Fruit fly (Drosophila melanogaster) whole organism, embryonic: ENCODE data around the gene CG31600.

Experiments
- C15 ChIP-seq: fragments of 200-800 bp; sonication (Bioruptor generic); IDR thresholded peaks from 3 replicates; pipeline ENCODE4 v1.3.6; 2022; ENCODE audit warnings: missing biosample characterization, missing genetic modification characterization
- CG11093 ChIP-seq: fragments of 200-800 bp; sonication (Bioruptor generic); IDR thresholded peaks from 3 replicates; pipeline ENCODE4 v1.3.6; 2022; ENCODE audit warnings: missing biosample characterization, missing genetic modification characterization
- CG12942 ChIP-seq: fragments of 200-800 bp; sonication (Bioruptor generic); optimal IDR thresholded peaks from 3 replicates; lab custom pipeline; 2016; ENCODE audit warnings: missing biosample characterization, missing genetic modification characterization
- CG14710 ChIP-seq: fragments of 200-800 bp; sonication (Bioruptor generic); optimal IDR thresholded peaks from 3 replicates; lab custom pipeline; 2019; ENCODE audit warnings: missing biosample characterization, mild to moderate bottlenecking, missing genetic modification characterization, moderate library complexity
- CG15011 ChIP-seq: fragments of 200-800 bp; sonication (Bioruptor generic); optimal IDR thresholded peaks from 3 replicates; lab custom pipeline; 2018; ENCODE audit warnings: missing biosample characterization, mild to moderate bottlenecking, missing genetic modification characterization
- CG1529 ChIP-seq: fragments of 200-800 bp; sonication (Bioruptor generic); optimal IDR thresholded peaks from 3 replicates; lab custom pipeline; 2018; ENCODE audit warnings: missing biosample characterization, missing genetic modification characterization
- CG15514 ChIP-seq: fragments of 200-800 bp; sonication (Bioruptor generic); optimal IDR thresholded peaks from 3 replicates; lab custom pipeline; 2017; ENCODE audit warnings: missing biosample characterization, missing genetic modification characterization, mild to moderate bottlenecking, moderate library complexity, missing genetic modification reagents
- CG17359 ChIP-seq: fragments of 200-800 bp; sonication (Bioruptor generic); optimal IDR thresholded peaks from 3 replicates; lab custom pipeline; 2018; ENCODE audit warnings: missing biosample characterization, mild to moderate bottlenecking, missing genetic modification characterization, moderate library complexity
- CG1792 ChIP-seq: fragments of 200-800 bp; sonication (Bioruptor generic); optimal IDR thresholded peaks from 2 replicates; lab custom pipeline; 2016; ENCODE audit warnings: missing biosample characterization, missing genetic modification characterization
- CG1832 ChIP-seq: fragments of 200-800 bp; sonication (Bioruptor generic); optimal IDR thresholded peaks from 2 replicates; lab custom pipeline; 2017; ENCODE audit warnings: missing biosample characterization, mild to moderate bottlenecking, missing genetic modification characterization, inconsistent platforms
- CG2129 ChIP-seq: fragments of 200-800 bp; sonication (Bioruptor generic); IDR thresholded peaks from 2 replicates; pipeline ENCODE4 v1.3.6; 2022; ENCODE audit warnings: missing biosample characterization, missing genetic modification characterization; ENCODE audit not compliant: partially characterized antibody
- CG2199 ChIP-seq: fragments of 200-800 bp; sonication (Bioruptor generic); IDR thresholded peaks from 3 replicates; pipeline ENCODE4 v1.3.6; 2022; ENCODE audit warnings: missing biosample characterization, missing genetic modification characterization
- CG2678 ChIP-seq: fragments of 200-800 bp; sonication (Bioruptor generic); optimal IDR thresholded peaks from 3 replicates; lab custom pipeline; 2019; ENCODE audit warnings: missing biosample characterization, mild to moderate bottlenecking, missing genetic modification characterization, moderate library complexity
- CG2712 ChIP-seq: fragments of 200-800 bp; optimal IDR thresholded peaks from 3 replicates; lab custom pipeline; 2019; ENCODE audit warnings: missing biosample characterization, mild to moderate bottlenecking, missing genetic modification characterization, moderate library complexity
- CG30403 ChIP-seq: fragments of 200-800 bp; sonication (Bioruptor generic); optimal IDR thresholded peaks from 3 replicates; lab custom pipeline; 2016; ENCODE audit warnings: missing biosample characterization, missing genetic modification characterization
- CG33557 ChIP-seq: fragments of 200-800 bp; sonication (Bioruptor generic); optimal IDR thresholded peaks from 2 replicates; lab custom pipeline; 2019; ENCODE audit warnings: missing biosample characterization, mild to moderate bottlenecking, missing genetic modification characterization, moderate library complexity
- CG4424 ChIP-seq: fragments of 200-800 bp; sonication (Bioruptor generic); optimal IDR thresholded peaks from 3 replicates; lab custom pipeline; 2016; ENCODE audit warnings: missing biosample characterization, missing genetic modification characterization
- CG6272 ChIP-seq: fragments of 200-800 bp; sonication (Bioruptor generic); IDR thresholded peaks from 2 replicates; pipeline ENCODE4 v1.3.6; 2022; ENCODE audit warnings: missing biosample characterization, missing genetic modification characterization
- CG6765 ChIP-seq: fragments of 200-800 bp; sonication (Bioruptor generic); optimal IDR thresholded peaks from 3 replicates; lab custom pipeline; 2017; ENCODE audit warnings: missing biosample characterization, mild to moderate bottlenecking, missing genetic modification characterization
- CG7372 ChIP-seq: fragments of 200-800 bp; sonication (Bioruptor generic); IDR thresholded peaks from 2 replicates; pipeline ENCODE4 v1.3.6; 2022; ENCODE audit warnings: missing biosample characterization, missing genetic modification characterization
- CG7928 ChIP-seq: fragments of 200-800 bp; sonication (Bioruptor generic); optimal IDR thresholded peaks from 2 replicates; lab custom pipeline; 2017; ENCODE audit warnings: missing biosample characterization, mild to moderate bottlenecking, missing genetic modification characterization
- CG7963 ChIP-seq: fragments of 200-800 bp; sonication (Bioruptor generic); IDR thresholded peaks from 3 replicates; pipeline ENCODE4 v1.3.6; 2022; ENCODE audit warnings: missing biosample characterization, missing genetic modification characterization; ENCODE audit not compliant: partially characterized antibody
- CG8944 ChIP-seq: fragments of 200-800 bp; sonication (Bioruptor generic); optimal IDR thresholded peaks from 3 replicates; lab custom pipeline; 2016; ENCODE audit warnings: missing biosample characterization, missing genetic modification characterization
- CG9609 ChIP-seq: fragments of 200-800 bp; sonication (Bioruptor generic); optimal IDR thresholded peaks from 3 replicates; lab custom pipeline; 2016; ENCODE audit warnings: missing biosample characterization, missing genetic modification characterization
- Chrac-16 ChIP-seq: fragments of 200-800 bp; sonication (Bioruptor generic); optimal IDR thresholded peaks from 3 replicates; lab custom pipeline; 2016; ENCODE audit warnings: missing biosample characterization, missing genetic modification characterization
- CkIIα-i1 ChIP-seq: fragments of 200-800 bp; sonication (Bioruptor generic); IDR thresholded peaks from 2 replicates; pipeline ENCODE4 v1.3.6; 2022; ENCODE audit warnings: missing biosample characterization, missing genetic modification characterization
- Drgx ChIP-seq: fragments of 200-800 bp; sonication (Bioruptor generic); IDR thresholded peaks from 2 replicates; pipeline ENCODE4 v1.3.6; 2022; ENCODE audit warnings: missing biosample characterization, missing genetic modification characterization
- Gug ChIP-seq: fragments of 200-800 bp; sonication (Bioruptor generic); IDR thresholded peaks from 4 replicates; pipeline ENCODE4 v1.3.6; 2022; ENCODE audit warnings: missing biosample characterization, missing genetic modification characterization
- HmgZ ChIP-seq: fragments of 200-800 bp; sonication (Bioruptor generic); optimal IDR thresholded peaks from 2 replicates; lab custom pipeline; 2018; ENCODE audit warnings: missing biosample characterization, mild to moderate bottlenecking, missing genetic modification characterization
- Hr51 ChIP-seq, 2 experiments: fragments of 200-800 bp; sonication (Bioruptor generic); optimal IDR thresholded peaks; 2 replicates in 1 of 2; 3 replicates in 1 of 2; lab custom pipeline; 2016 to 2018; ENCODE audit warnings: missing biosample characterization in 2 of 2, missing genetic modification characterization in 2 of 2, mild to moderate bottlenecking in 1 of 2, moderate library complexity in 1 of 2
- Jarid2 ChIP-seq: fragments of 200-800 bp; sonication (Bioruptor generic); optimal IDR thresholded peaks from 3 replicates; lab custom pipeline; 2017; ENCODE audit warnings: mild to moderate bottlenecking, missing biosample characterization, missing genetic modification reagents, missing genetic modification characterization
- MESR4 ChIP-seq: fragments of 200-800 bp; sonication (Bioruptor generic); optimal IDR thresholded peaks from 2 replicates; lab custom pipeline; 2018; ENCODE audit warnings: missing biosample characterization, mild to moderate bottlenecking, missing genetic modification characterization, moderate library complexity
- Tbp ChIP-seq: fragments of >200 bp; optimal IDR thresholded peaks from 2 replicates; lab custom pipeline; 2018; ENCODE audit warnings: missing biosample characterization, missing genetic modification characterization
- cg ChIP-seq: fragments of 200-800 bp; sonication (Bioruptor generic); optimal IDR thresholded peaks from 3 replicates; lab custom pipeline; 2019; ENCODE audit warnings: missing biosample characterization, mild to moderate bottlenecking, missing genetic modification characterization, moderate library complexity
- chinmo ChIP-seq: fragments of 200-800 bp; sonication (Bioruptor generic); IDR thresholded peaks from 4 replicates; pipeline ENCODE4 v1.3.6; 2022; ENCODE audit warnings: missing biosample characterization, missing genetic modification characterization; ENCODE audit not compliant: partially characterized antibody
- da ChIP-seq: fragments of 200-800 bp; sonication (Bioruptor generic); optimal IDR thresholded peaks from 2 replicates; lab custom pipeline; 2016; ENCODE audit warnings: missing biosample characterization, missing genetic modification characterization
- dysf ChIP-seq: fragments of 200-800 bp; sonication (Bioruptor generic); IDR thresholded peaks from 3 replicates; pipeline ENCODE4 v1.3.6; 2022; ENCODE audit warnings: missing biosample characterization, missing genetic modification characterization
- fd3F ChIP-seq: fragments of 200-800 bp; sonication (Bioruptor generic); optimal IDR thresholded peaks from 2 replicates; lab custom pipeline; 2018; ENCODE audit warnings: missing biosample characterization, mild to moderate bottlenecking, missing genetic modification characterization, moderate library complexity
- grn ChIP-seq: fragments of 200-800 bp; sonication (Bioruptor generic); optimal IDR thresholded peaks from 3 replicates; lab custom pipeline; 2017; ENCODE audit warnings: missing biosample characterization, missing genetic modification characterization
- hbn ChIP-seq: fragments of 200-800 bp; sonication (Bioruptor generic); IDR thresholded peaks from 2 replicates; pipeline ENCODE4 v1.3.6; 2022; ENCODE audit warnings: missing biosample characterization, missing genetic modification characterization; ENCODE audit not compliant: partially characterized antibody
- hth ChIP-seq: fragments of >200 bp; optimal IDR thresholded peaks from 2 replicates; lab custom pipeline; 2017; ENCODE audit warnings: inconsistent platforms
- nau ChIP-seq: fragments of 200-800 bp; sonication (Bioruptor generic); optimal IDR thresholded peaks from 3 replicates; lab custom pipeline; 2017; ENCODE audit warnings: missing biosample characterization, mild to moderate bottlenecking, missing genetic modification characterization, missing genetic modification reagents
- schlank ChIP-seq: fragments of 200-800 bp; sonication (Bioruptor generic); optimal IDR thresholded peaks from 2 replicates; lab custom pipeline; 2018; ENCODE audit warnings: missing biosample characterization, mild to moderate bottlenecking, missing genetic modification characterization
- sim ChIP-seq: fragments of 200-800 bp; sonication (Bioruptor generic); IDR thresholded peaks from 2 replicates; pipeline ENCODE4 v1.3.6; 2022; ENCODE audit warnings: missing biosample characterization, missing genetic modification characterization
- stc ChIP-seq: fragments of 200-800 bp; sonication (Bioruptor generic); IDR thresholded peaks from 2 replicates; pipeline ENCODE4 v1.3.6; 2022; ENCODE audit warnings: missing biosample characterization, missing genetic modification characterization
- tgo ChIP-seq: fragments of 200-800 bp; sonication (Bioruptor generic); IDR thresholded peaks from 3 replicates; pipeline ENCODE4 v1.3.6; 2022; ENCODE audit warnings: missing biosample characterization, missing genetic modification characterization
- tio ChIP-seq: fragments of 200-800 bp; sonication (Bioruptor generic); optimal IDR thresholded peaks from 2 replicates; lab custom pipeline; 2017; ENCODE audit warnings: missing biosample characterization, missing genetic modification characterization, inconsistent platforms
- wor ChIP-seq: fragments of 200-800 bp; sonication (Bioruptor generic); IDR thresholded peaks from 2 replicates; pipeline ENCODE4 v1.3.6; 2022; ENCODE audit warnings: missing biosample characterization, missing genetic modification characterization

Gene CG31600

DNA sequence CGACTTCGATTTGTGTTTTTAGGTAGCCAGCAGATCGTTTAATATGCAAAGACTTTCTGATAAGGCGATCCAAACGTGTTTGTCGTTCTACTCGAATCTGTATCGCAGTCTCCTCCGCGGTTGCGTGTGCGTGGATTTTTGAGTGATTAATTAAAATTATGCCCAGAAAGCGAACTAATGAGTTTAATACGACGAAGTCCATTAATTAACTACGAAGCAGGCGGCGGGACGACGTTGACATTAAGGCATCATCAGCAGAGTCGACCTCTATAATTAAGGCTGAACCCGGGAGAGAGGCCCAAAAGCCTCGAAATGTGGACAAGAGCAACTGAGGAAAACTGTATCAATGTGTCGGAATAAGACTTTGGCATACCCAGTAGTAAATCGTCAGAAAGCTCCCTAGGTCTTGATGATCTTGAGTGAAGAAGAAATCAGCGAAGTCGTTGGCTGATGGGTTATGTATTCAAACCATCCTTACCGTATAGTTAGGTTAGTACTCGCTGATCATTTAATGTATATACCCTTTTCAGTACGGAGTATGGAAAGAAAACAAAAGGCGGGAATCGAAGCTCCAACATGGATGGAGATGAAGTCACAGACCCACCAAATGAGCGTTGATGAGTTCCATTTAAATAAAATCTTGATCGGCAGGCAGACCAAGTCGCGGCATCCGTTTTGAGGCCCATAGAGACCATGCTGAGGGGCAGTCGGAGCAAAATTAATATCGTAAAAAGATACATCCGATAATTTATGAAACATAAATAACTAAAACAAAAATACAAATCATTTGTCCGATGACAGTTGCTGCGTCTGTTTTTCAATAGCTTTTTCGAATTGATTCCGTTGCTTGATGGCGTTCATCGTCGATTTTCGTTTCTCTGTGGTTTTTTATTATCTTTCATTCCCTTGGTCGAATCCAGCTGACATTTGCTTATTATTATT is 47.8 kb downstream of the CG31600 start (continued):
- TF ChIP-seq nau (GFP tag; lab: Kevin White, UChicago) = peak; percentile 79
- peak; percentile 86; the same call in 2 of the 3 replicates for TF ChIP-seq CG2199
- TF ChIP-seq MESR4 (GFP tag; lab: Kevin White, UChicago) = peak; percentile 30
- no peak for TF ChIP-seq CG1832
- peak; percentile 82 for TF ChIP-seq CG1792
- peak; percentile 91 for TF ChIP-seq CG11093
- TF ChIP-seq HmgZ = peak; percentile 87
- TF ChIP-seq CG7372 (GFP tag; lab: Robert Waterston, UW) = peak; percentile 79
- no peak for TF ChIP-seq Drgx (GFP tag; lab: Robert Waterston, UW)
- peak; percentile 94 for TF ChIP-seq dysf (GFP tag; lab: Robert Waterston, UW)
- peak; percentile 54; the same call in 1 of the 2 replicates for TF ChIP-seq CkIIα-i1 (GFP tag; lab: Robert Waterston, UW)
- TF ChIP-seq Chrac-16 = peak; percentile 92
- peak; percentile 89 for TF ChIP-seq stc (GFP tag; lab: Robert Waterston, UW)
- TF ChIP-seq CG2712 = peak; percentile 96
- no peak for TF ChIP-seq CG7963 (GFP tag; lab: Robert Waterston, UW)
- TF ChIP-seq CG9609 (GFP tag; lab: Kevin White, UChicago) = peak; percentile 94
- peak; percentile 91 for TF ChIP-seq tgo (GFP tag; lab: Robert Waterston, UW)
- peak; percentile 90 for TF ChIP-seq wor
- TF ChIP-seq CG8944 (GFP tag; lab: Kevin White, UChicago) = peak; percentile 93
- no peak for TF ChIP-seq Tbp (GFP tag; lab: Kevin White, UChicago)
- peak; percentile 81 for TF ChIP-seq tio (GFP tag; lab: Kevin White, UChicago)
- no peak for TF ChIP-seq chinmo (GFP tag; lab: Robert Waterston, UW)
- TF ChIP-seq CG14710 (tag; lab: Kevin White, UChicago) = peak; percentile 91
- TF ChIP-seq CG12942 = peak; percentile 89
- peak; percentile 58 for TF ChIP-seq CG7928
- TF ChIP-seq C15 (GFP tag; lab: Robert Waterston, UW) = peak; percentile 67; the same call in 1 of the 3 replicates
- no peak for TF ChIP-seq cg (GFP tag; lab: Kevin White, UChicago)
- no peak for TF ChIP-seq hth (lab: Kevin White, UChicago)
- no peak for TF ChIP-seq CG2129 (GFP tag; lab: Robert Waterston, UW)
- peak; percentile 91 for TF ChIP-seq CG30403 (GFP tag; lab: Kevin White, UChicago)
- peak; percentile 94 for TF ChIP-seq CG2678 (tag; lab: Kevin White, UChicago)
- peak; percentile 70 for TF ChIP-seq fd3F (GFP tag; lab: Kevin White, UChicago)
- peak; percentile 87 for TF ChIP-seq CG6272
- peak; percentile 82 for TF ChIP-seq da (GFP tag; lab: Kevin White, UChicago)
- TF ChIP-seq CG6765 (GFP tag; lab: Kevin White, UChicago) = peak; percentile 37
- peak; percentile 67 for TF ChIP-seq schlank
- peak; percentile 88 for TF ChIP-seq Gug
- TF ChIP-seq Hr51 (GFP tag; optimal IDR thresholded peaks at IDR 0.05; lab: Kevin White, UChicago) = peak; percentile 81 to 90
- peak; percentile 86 for TF ChIP-seq sim (GFP tag; lab: Robert Waterston, UW)
- TF ChIP-seq grn (GFP tag; lab: Kevin White, UChicago) = peak; percentile 37
- TF ChIP-seq CG15011 (GFP tag; lab: Kevin White, UChicago) = peak; percentile 78
- peak; percentile 90 for TF ChIP-seq CG4424
- TF ChIP-seq CG33557 (GFP tag; lab: Kevin White, UChicago) = peak; percentile 86
- no peak for TF ChIP-seq hbn
- peak; percentile 94 for TF ChIP-seq CG17359 (tag; lab: Kevin White, UChicago)
- TF ChIP-seq CG15514 (GFP tag; lab: Kevin White, UChicago) = peak; percentile 60
- TF ChIP-seq CG1529 (GFP tag; lab: Kevin White, UChicago) = peak; percentile 88
- TF ChIP-seq Jarid2 (GFP tag; lab: Kevin White, UChicago) = peak; percentile 55
